Fruit fly (Drosophila melanogaster) whole organism: ENCODE results near the gene Herp.

Experiments
- CG8478 ChIP-seq: fragments of >200 bp; optimal IDR thresholded peaks from 2 replicates; lab custom pipeline; 2018; ENCODE audit warnings: inconsistent platforms
- Dll ChIP-seq: fragments of >200 bp; optimal IDR thresholded peaks from 2 replicates; lab custom pipeline; 2017
- EcR ChIP-seq, 2 experiments: fragments of >200 bp; optimal IDR thresholded peaks; 2 replicates each; lab custom pipeline; 2017; ENCODE audit warnings: missing biosample characterization in 2 of 2, missing genetic modification characterization in 2 of 2, missing genetic modification reagents in 2 of 2
- pan ChIP-seq: fragments of >200 bp; optimal IDR thresholded peaks from 2 replicates; lab custom pipeline; 2017
- psq ChIP-seq: fragments of >200 bp; optimal IDR thresholded peaks from 2 replicates; lab custom pipeline; 2017
- usp ChIP-seq: fragments of >200 bp; optimal IDR thresholded peaks from 2 replicates; lab custom pipeline; 2017; ENCODE audit warnings: missing biosample characterization, missing genetic modification characterization, mixed read lengths

Gene Herp

DNA sequence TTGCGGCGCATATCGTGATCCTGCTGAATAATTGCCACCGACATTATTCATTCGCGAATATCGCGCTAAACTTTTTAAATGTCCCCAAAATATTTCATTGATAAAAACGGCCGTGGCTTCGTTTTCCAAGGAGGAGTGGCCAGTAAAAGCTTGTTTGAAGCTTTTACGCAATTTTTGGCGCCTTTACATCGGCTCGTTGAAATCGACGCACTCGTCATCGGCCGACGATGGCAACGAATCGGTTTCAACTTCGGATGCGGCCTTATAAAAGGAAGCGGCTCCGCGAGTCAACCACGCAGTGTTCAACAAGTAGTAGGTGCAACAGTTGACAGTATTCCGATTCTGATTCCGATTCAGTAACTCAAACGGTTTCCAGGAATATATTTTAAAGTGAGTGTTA, 32.5 kb downstream of the Herp start, which contains the start of gene CG7191:
Gene CG7191, plus strand, starts transcription at position 301 of the 400 bp plus-strand sequence.
- TF ChIP-seq pan (lab: Kevin White, UChicago) (no peak), Dll (lab: Kevin White, UChicago) (no peak), usp (no peak), EcR (GFP tag; optimal IDR thresholded peaks at IDR 0.05; lab: Kevin White, UChicago) (no peak), psq (no peak), CG8478 (no peak)

DNA sequence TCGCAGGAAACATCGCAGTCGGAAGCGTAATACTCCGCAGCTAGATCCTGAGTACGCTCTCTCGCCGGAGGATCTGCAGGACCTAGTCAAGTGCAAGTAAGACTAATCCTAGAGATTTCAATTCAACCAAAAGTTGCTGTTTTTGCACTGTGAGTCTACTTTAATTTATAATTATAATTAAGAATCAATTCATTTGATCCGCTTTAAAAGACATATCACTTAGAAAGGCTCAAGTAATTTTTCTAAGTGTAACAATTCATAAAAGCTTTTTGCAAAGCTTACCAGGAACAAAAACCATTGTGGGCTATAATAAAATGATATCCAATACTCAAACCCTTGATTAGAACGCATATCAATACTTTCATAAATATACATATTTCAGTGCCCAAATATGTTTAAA, 43.0 kb downstream of the Herp start:
- no peak for TF ChIP-seq pan (lab: Kevin White, UChicago)
- TF ChIP-seq psq = no peak
- no peak for TF ChIP-seq usp
- no peak for TF ChIP-seq Dll (lab: Kevin White, UChicago)
- no peak for TF ChIP-seq EcR (GFP tag; optimal IDR thresholded peaks at IDR 0.05; lab: Kevin White, UChicago)
- no peak for TF ChIP-seq CG8478

DNA sequence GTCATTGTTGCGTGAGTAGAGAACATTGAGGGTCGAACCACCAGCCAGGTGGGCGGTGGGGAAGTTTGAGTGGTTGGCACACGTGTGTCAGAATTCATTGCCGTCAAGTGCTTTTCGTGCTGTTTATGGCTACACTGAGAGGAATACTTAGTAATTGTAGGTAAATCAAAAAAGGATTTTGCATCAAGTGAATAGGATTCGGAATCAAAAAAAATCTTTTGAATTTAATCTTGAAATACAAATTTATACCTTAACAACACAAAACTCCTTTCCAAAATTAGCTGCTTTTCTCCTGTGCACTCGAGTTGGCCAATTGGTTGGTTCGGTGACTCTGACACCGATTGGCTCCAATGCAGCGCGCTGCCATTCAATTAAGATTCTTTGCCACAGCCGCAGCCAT, 45.3 kb downstream of the Herp start:
- TF ChIP-seq psq (no peak), Dll (lab: Kevin White, UChicago) (no peak), EcR (GFP tag; optimal IDR thresholded peaks at IDR 0.05; lab: Kevin White, UChicago) (no peak), pan (lab: Kevin White, UChicago) (no peak), usp (no peak), CG8478 (no peak)

DNA sequence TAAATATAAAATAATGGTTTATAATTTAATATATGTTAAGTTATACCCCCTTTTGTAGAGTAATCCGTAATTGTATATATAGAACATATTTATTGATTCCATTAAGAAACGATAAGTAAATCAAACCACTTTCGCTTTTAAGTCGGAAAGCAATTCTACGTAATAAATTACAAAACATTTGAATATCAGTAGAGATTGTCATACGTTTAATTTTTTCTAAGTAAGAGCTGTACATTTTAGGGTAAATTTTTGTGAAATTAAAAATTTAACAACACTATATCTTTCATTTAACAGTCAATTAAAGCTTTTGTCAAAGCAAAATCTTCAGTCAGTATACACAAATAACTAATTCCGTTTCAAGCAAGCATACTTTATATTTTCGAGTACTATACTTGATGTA, 46.0 kb downstream of the Herp start, which contains the start of gene CG46025:
Gene CG46025, plus strand, starts transcription at position 301 of the 400 bp plus-strand sequence.
- TF ChIP-seq EcR (GFP tag; optimal IDR thresholded peaks at IDR 0.05; lab: Kevin White, UChicago) (no peak), psq (no peak), CG8478 (no peak), Dll (lab: Kevin White, UChicago) (no peak), usp (no peak), pan (lab: Kevin White, UChicago) (no peak)

DNA sequence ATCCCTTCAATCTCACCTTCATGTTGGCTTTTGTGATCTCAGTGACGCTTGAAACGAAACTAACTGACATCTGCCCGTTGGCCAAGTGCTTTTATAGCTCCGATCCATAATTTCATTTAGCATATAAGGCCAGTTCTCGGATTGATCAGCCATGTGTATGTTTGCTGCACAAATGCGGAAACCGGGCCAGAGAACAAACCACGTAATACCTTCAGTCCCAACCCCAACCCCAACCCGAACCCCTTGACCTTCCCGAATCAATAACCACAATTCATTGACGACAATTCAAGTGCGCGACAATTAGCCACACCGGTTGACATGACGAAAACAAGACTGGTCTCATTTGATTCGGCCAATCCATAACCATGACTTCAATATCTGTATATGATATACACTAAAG, 46.8 kb downstream of the Herp start, which contains the start of gene CG7203:
Gene CG7203, minus strand, starts transcription at position 101 of the 400 bp plus-strand sequence.
- TF ChIP-seq pan (lab: Kevin White, UChicago) (no peak), CG8478 (no peak), psq (no peak), usp (no peak), Dll (lab: Kevin White, UChicago) (no peak), EcR (GFP tag; optimal IDR thresholded peaks at IDR 0.05; lab: Kevin White, UChicago) (no peak)

DNA sequence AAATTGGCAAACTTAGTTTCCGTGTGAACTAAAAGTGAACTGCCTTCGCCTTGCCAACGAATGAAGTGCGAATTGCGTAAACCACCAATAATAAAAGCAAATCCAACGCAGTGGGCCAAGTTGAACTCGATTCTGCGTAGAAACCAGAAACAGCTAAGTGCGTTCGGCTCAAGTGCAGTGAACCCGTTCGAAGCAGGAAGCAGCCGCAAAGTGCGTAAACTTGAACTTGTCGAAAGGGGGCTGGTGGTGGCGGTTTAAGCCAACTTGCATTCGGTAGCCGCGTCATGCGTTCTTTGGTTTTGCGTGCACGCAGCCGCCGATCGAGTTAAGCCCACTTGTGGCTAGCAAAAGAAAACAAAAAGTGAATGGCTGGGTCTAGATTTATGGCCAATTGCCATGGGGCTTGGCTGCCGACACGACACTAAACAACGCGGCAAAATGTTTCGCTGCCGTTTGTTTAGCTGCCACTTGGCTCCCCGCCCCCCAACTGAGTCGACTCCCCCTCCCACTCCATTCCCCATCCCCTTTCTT, 49.2 kb downstream of the Herp start:
- TF ChIP-seq EcR (GFP tag; optimal IDR thresholded peaks at IDR 0.05; lab: Kevin White, UChicago) (peak in 1 of 2 experiments; percentile 72), psq (no peak)

DNA sequence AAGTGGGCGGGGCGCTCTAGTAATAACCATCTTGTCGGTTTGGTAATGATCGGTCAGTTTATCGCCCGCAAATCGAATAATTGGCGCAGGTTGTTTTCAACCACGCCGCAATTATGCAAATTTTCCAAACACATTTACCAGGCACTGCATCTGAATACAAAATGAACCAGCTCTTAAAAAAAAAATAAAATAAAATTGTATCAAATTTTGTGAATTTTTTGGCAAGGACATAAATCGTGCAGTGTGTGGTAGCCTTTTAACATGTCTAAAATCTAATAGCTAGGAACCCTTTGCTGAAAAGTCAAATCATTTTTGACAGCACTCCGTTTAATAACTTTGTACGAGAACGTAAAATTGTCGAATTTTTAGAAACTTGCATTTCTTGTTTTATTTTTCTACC, 52.9 kb downstream of the Herp start, which contains the start of gene ATPsynGL:
Gene ATPsynGL, plus strand, starts transcription at position 301 of the 400 bp plus-strand sequence.
- TF ChIP-seq pan (lab: Kevin White, UChicago) (no peak), psq (no peak), CG8478 (no peak), Dll (lab: Kevin White, UChicago) (no peak), usp (no peak)
